Fruit fly (Drosophila melanogaster): ENCODE results near the gene CG17404.

The CG17404 gene

dm6 chr3R:12244468-12245060 lies 19.7 kb upstream of the CG17404 start (continued):
- TF ChIP-seq vvl (GFP tag; IDR thresholded peaks at IDR 0.05) = 0 out of 2 replicates have a peak, but pooled peaks have one; percentile 51
- no peak for TF ChIP-seq CG14710 (tag; optimal IDR thresholded peaks at IDR 0.05)
- TF ChIP-seq CG4360 (GFP tag; IDR thresholded peaks at IDR 0.05) = 0 out of 2 replicates have a peak, but pooled peaks have one; percentile 8
- TF ChIP-seq pum (GFP tag; optimal IDR thresholded peaks at IDR 0.05) = no peak
- TF ChIP-seq z (GFP tag; IDR thresholded peaks at IDR 0.05) = peak; percentile 99
- TF ChIP-seq amos (GFP tag; IDR thresholded peaks at IDR 0.05; ENCODE audit: partially characterized antibody) = peak; percentile 52; the same call in 1 of the 2 replicates
- TF ChIP-seq Sin3A (optimal IDR thresholded peaks at IDR 0.05) = no peak
- TF ChIP-seq gem (tag; optimal IDR thresholded peaks at IDR 0.05) = no peak
- peak; percentile 84 for TF ChIP-seq Jarid2 (GFP tag; optimal IDR thresholded peaks at IDR 0.05)
- peak; percentile 97 for TF ChIP-seq Nf-YC (tag; optimal IDR thresholded peaks at IDR 0.05)
- peak; percentile 81 for TF ChIP-seq CG10321 (GFP tag; IDR thresholded peaks at IDR 0.05)
- TF ChIP-seq CG6683 (GFP tag; optimal IDR thresholded peaks at IDR 0.05) = no peak
- peak; percentile 91 for TF ChIP-seq Nf-YA (GFP tag; IDR thresholded peaks at IDR 0.05)
- TF ChIP-seq Nf-YB (GFP tag; optimal IDR thresholded peaks at IDR 0.05) = peak; percentile 98
- TF ChIP-seq Elba2 (GFP tag; optimal IDR thresholded peaks at IDR 0.05) = no peak
- peak; percentile 64; the same call in 1 of the 2 replicates for TF ChIP-seq Bgb (GFP tag; IDR thresholded peaks at IDR 0.05; ENCODE audit: partially characterized antibody)
- TF ChIP-seq bbx (GFP tag; IDR thresholded peaks at IDR 0.05; ENCODE audit: partially characterized antibody) = peak; percentile 57; the same call in 1 of the 2 replicates
- peak; percentile 97 for TF ChIP-seq crol (GFP tag; IDR thresholded peaks at IDR 0.05)
- TF ChIP-seq chinmo (GFP tag; IDR thresholded peaks at IDR 0.05; ENCODE audit: partially characterized antibody) = 0 out of 4 replicates have a peak, but pooled peaks have one; percentile 77
- TF ChIP-seq CG15601 (tag; optimal IDR thresholded peaks at IDR 0.05) = no peak
- no peak for TF ChIP-seq D19A (tag; optimal IDR thresholded peaks at IDR 0.05)
- peak; percentile 27; the same call in 1 of the 3 replicates for TF ChIP-seq zen2 (GFP tag; IDR thresholded peaks at IDR 0.05; ENCODE audit: partially characterized antibody)
- TF ChIP-seq twi (tag; optimal IDR thresholded peaks at IDR 0.05) = no peak
- 0 out of 2 replicates have a peak, but pooled peaks have one; percentile 14 for TF ChIP-seq sna (GFP tag; IDR thresholded peaks at IDR 0.05; ENCODE audit: partially characterized antibody)
- TF ChIP-seq eve (GFP tag; optimal IDR thresholded peaks at IDR 0.05) = no peak
- TF ChIP-seq CG13296 (GFP tag; optimal IDR thresholded peaks at IDR 0.05) = no peak
- TF ChIP-seq mirr (GFP tag; optimal IDR thresholded peaks at IDR 0.05) = no peak
- TF ChIP-seq CG33213 (GFP tag; optimal IDR thresholded peaks at IDR 0.05) = no peak
- no peak for TF ChIP-seq pho (GFP tag; optimal IDR thresholded peaks at IDR 0.05)
- TF ChIP-seq CG9609 (GFP tag; optimal IDR thresholded peaks at IDR 0.05) = no peak
- TF ChIP-seq sug (tag; optimal IDR thresholded peaks at IDR 0.05) = no peak
- TF ChIP-seq gt (GFP tag; IDR thresholded peaks at IDR 0.05) = no peak
- no peak for TF ChIP-seq CG7745 (tag; optimal IDR thresholded peaks at IDR 0.05)
- TF ChIP-seq CTCF (GFP tag; optimal IDR thresholded peaks at IDR 0.05) = peak; percentile 36
- peak; percentile 82 for TF ChIP-seq Deaf1 (tag; optimal IDR thresholded peaks at IDR 0.05)
- TF ChIP-seq gsb-n (tag; optimal IDR thresholded peaks at IDR 0.05) = peak; percentile 13
- peak; percentile 37; the same call in 1 of the 2 replicates for TF ChIP-seq Adf1 (GFP tag; IDR thresholded peaks at IDR 0.05)
- no peak for TF ChIP-seq Oli (tag; optimal IDR thresholded peaks at IDR 0.05)
- TF ChIP-seq CG6175 (GFP tag; IDR thresholded peaks at IDR 0.05) = peak; percentile 22; the same call in 1 of the 3 replicates
- peak; percentile 76 for TF ChIP-seq CG34376 (GFP tag; optimal IDR thresholded peaks at IDR 0.05)
- peak; percentile 27; the same call in 1 of the 2 replicates for TF ChIP-seq tna (GFP tag; IDR thresholded peaks at IDR 0.05; ENCODE audit: partially characterized antibody)
- TF ChIP-seq GATAe (GFP tag; conservative IDR thresholded peaks at IDR 0.05) = no peak
- 0 out of 2 replicates have a peak, but pooled peaks have one; percentile 38 for TF ChIP-seq seq (GFP tag; IDR thresholded peaks at IDR 0.05)
- peak; percentile 51 for TF ChIP-seq sens (GFP tag)
- TF ChIP-seq grn (GFP tag; optimal IDR thresholded peaks at IDR 0.05) = peak; percentile 17
- TF ChIP-seq Opbp (GFP tag; IDR thresholded peaks at IDR 0.05; ENCODE audit: partially characterized antibody) = 0 out of 3 replicates have a peak, but pooled peaks have one; percentile 10
- peak; percentile 12 for TF ChIP-seq unpg (GFP tag; optimal IDR thresholded peaks at IDR 0.05)
- no peak for TF ChIP-seq Stat92E (GFP tag; optimal IDR thresholded peaks at IDR 0.05)
- no peak for TF ChIP-seq CG8924 (tag; optimal IDR thresholded peaks at IDR 0.05)
